Worm (Caenorhabditis elegans) whole organism, late embryonic: Measurements from ENCODE around the gene T14B1.1.

Experiments used
- ceh-14 ChIP-seq: sonication (generic microtip); optimal IDR thresholded peaks from 2 replicates; lab custom pipeline; 2016; ENCODE audit warnings: missing genotype, missing genetic modification characterization, missing compliant biosample characterization
- ceh-45 ChIP-seq: fragments of 200-800 bp; sonication (Bioruptor generic); IDR thresholded peaks from 2 replicates; pipeline ENCODE4 v1.3.6; 2022; ENCODE audit warnings: missing genetic modification reagents, missing genetic modification characterization, missing compliant biosample characterization
- ceh-6 ChIP-seq: fragments of 200-800 bp; sonication (Bioruptor generic); optimal IDR thresholded peaks from 2 replicates; lab custom pipeline; 2018; ENCODE audit warnings: mild to moderate bottlenecking, missing genetic modification characterization, missing compliant biosample characterization
- dmd-4 ChIP-seq: sonication (generic microtip); optimal IDR thresholded peaks from 2 replicates; lab custom pipeline; 2016; ENCODE audit warnings: borderline replicate concordance, missing genetic modification characterization, missing compliant biosample characterization
- ets-4 ChIP-seq: sonication (generic microtip); optimal IDR thresholded peaks from 2 replicates; lab custom pipeline; 2016; ENCODE audit warnings: missing genetic modification characterization, missing compliant biosample characterization
- pag-3 ChIP-seq: sonication (generic microtip); optimal IDR thresholded peaks from 2 replicates; lab custom pipeline; 2016; ENCODE audit warnings: missing compliant biosample characterization, missing genetic modification characterization, borderline replicate concordance
- unc-55 ChIP-seq: sonication (generic microtip); optimal IDR thresholded peaks from 2 replicates; lab custom pipeline; 2017; ENCODE audit warnings: missing biosample characterization, missing genetic modification reagents, missing genetic modification characterization
- unc-86 ChIP-seq: sonication (generic microtip); optimal IDR thresholded peaks from 2 replicates; lab custom pipeline; 2016; ENCODE audit warnings: missing genetic modification characterization, missing compliant biosample characterization

ce11 chrX:9702790-9703189, 34.3 kb upstream of the T14B1.1 start:
- TF ChIP-seq ceh-6 (no peak), unc-86 (tag; lab: Kevin White, UChicago) (no peak), ets-4 (tag; lab: Kevin White, UChicago) (no peak), ceh-14 (tag; lab: Kevin White, UChicago) (no peak), pag-3 (no peak), dmd-4 (tag; lab: Kevin White, UChicago) (no peak), ceh-45 (GFP tag; lab: Robert Waterston, UW) (no peak), unc-55 (GFP tag; lab: Kevin White, UChicago) (no peak)
